Fruit fly (Drosophila melanogaster): ENCODE measurements around the gene CG32087.

DNA sequence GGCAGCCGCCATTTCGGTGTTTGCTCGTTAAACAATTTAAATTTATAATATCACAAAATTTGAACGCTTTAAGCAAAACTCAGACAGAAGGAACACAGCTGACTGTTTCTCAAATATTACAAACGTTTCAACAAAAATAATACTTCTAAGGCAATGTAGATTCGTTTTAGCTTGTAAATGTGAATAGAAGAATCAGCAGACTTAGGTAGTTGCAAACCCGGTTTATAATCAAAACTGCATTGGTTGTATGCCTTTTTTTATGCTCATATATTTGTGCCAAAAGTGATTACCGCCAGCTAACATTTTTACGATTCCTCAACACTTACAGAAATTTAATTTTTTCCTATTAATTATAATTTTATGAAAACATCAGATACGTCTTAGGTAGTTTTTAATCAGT, 42.5 kb downstream of the CG32087 start, which contains the start of gene Tim13:
- TF ChIP-seq CG8319 (GFP tag; optimal IDR thresholded peaks at IDR 0.05) (no peak), CG34406 (GFP tag; optimal IDR thresholded peaks at IDR 0.05) (no peak), Sox14 (GFP tag; optimal IDR thresholded peaks at IDR 0.05) (no peak), CG8632 (GFP tag; optimal IDR thresholded peaks at IDR 0.05) (no peak), OdsH (GFP tag; optimal IDR thresholded peaks at IDR 0.05) (no peak), CG6854 (GFP tag; optimal IDR thresholded peaks at IDR 0.05) (no peak)

Data from whole organism, prepupa.